Worm (Caenorhabditis elegans): ENCODE measurements around the gene rha-2.

ce11 chrIII:8653875-8654386 is 39.6 kb upstream of the rha-2 start, which contains the start of gene F22B7.9:
- TF ChIP-seq fkh-10 (GFP tag; optimal IDR thresholded peaks at IDR 0.05) (no peak), ceh-9 (tag; optimal IDR thresholded peaks at IDR 0.05) (no peak), egl-27 (tag; optimal IDR thresholded peaks at IDR 0.05) (no peak), elt-2 (tag; optimal IDR thresholded peaks at IDR 0.05) (peak; percentile 50), lin-15B (tag; optimal IDR thresholded peaks at IDR 0.05) (no peak), ama-1 (optimal IDR thresholded peaks at IDR 0.05) (peak; percentile 30), eor-1 (tag; optimal IDR thresholded peaks at IDR 0.05) (no peak), pqm-1 (tag; optimal IDR thresholded peaks at IDR 0.05) (peak; percentile 64), nhr-28 (tag; optimal IDR thresholded peaks at IDR 0.05) (no peak)

Measured in whole organism, L3 larva.